Worm (Caenorhabditis elegans) whole organism, midembryonic: ENCODE data around the gene clec-227.

Experiments
- flt-1 ChIP-seq: fragments of 200-800 bp; sonication (Bioruptor generic); IDR thresholded peaks from 2 replicates; pipeline ENCODE4 v1.3.6; 2022; ENCODE audit warnings: missing genetic modification characterization, missing compliant biosample characterization
- klf-2 ChIP-seq: fragments of 200-800 bp; sonication (Bioruptor generic); conservative IDR thresholded peaks from 2 replicates; pipeline ENCODE4 v1.3.6; 2022; ENCODE audit warnings: missing genetic modification reagents, missing genetic modification characterization, missing compliant biosample characterization
- med-1 ChIP-seq: sonication (generic microtip); optimal IDR thresholded peaks from 2 replicates; lab custom pipeline; 2017; ENCODE audit warnings: missing genetic modification characterization, mild to moderate bottlenecking, missing compliant biosample characterization, antibody characterized with exemption, missing genetic modification reagents; ENCODE audit not compliant: insufficient read depth
- ref-1 ChIP-seq: fragments of 200-800 bp; sonication (Bioruptor generic); conservative IDR thresholded peaks from 2 replicates; pipeline ENCODE4 v1.3.6; 2022; ENCODE audit warnings: missing genetic modification reagents, missing genetic modification characterization, missing compliant biosample characterization
- tab-1 ChIP-seq: fragments of 200-800 bp; sonication (Bioruptor generic); IDR thresholded peaks from 2 replicates; pipeline ENCODE4 v1.3.6; 2022; ENCODE audit warnings: missing genetic modification characterization, missing compliant biosample characterization
- ztf-29 ChIP-seq: fragments of 200-800 bp; sonication (Bioruptor generic); IDR thresholded peaks from 2 replicates; pipeline ENCODE4 v1.3.6; 2022; ENCODE audit warnings: missing genetic modification reagents, missing genetic modification characterization, missing compliant biosample characterization

ce11 chrV:14448669-14449068 lies 23.7 kb upstream of the clec-227 start:
- TF ChIP-seq flt-1 (GFP tag; lab: Robert Waterston, UW) (no peak), ref-1 (no peak), med-1 (GFP tag; lab: Kevin White, UChicago) (no peak), klf-2 (GFP tag; lab: Robert Waterston, UW) (no peak), tab-1 (GFP tag; lab: Robert Waterston, UW) (no peak), ztf-29 (GFP tag; lab: Robert Waterston, UW) (no peak)
